Worm (Caenorhabditis elegans) whole organism, L1 larva: Measurements from ENCODE around the gene R102.4.

ENCODE experiments used
- C04F5.9 ChIP-seq: sonication (generic microtip); optimal IDR thresholded peaks from 2 replicates; lab custom pipeline; 2016; ENCODE audit warnings: missing genetic modification characterization, missing compliant biosample characterization
- alr-1 ChIP-seq: fragments of 200-800 bp; sonication (Bioruptor generic); optimal IDR thresholded peaks from 2 replicates; lab custom pipeline; 2018; ENCODE audit warnings: borderline replicate concordance, mild to moderate bottlenecking, missing genetic modification characterization, missing compliant biosample characterization
- ama-1 ChIP-seq: fragments of 150-350 bp; optimal IDR thresholded peaks from 2 replicates; lab custom pipeline; 2014
- ceh-63 ChIP-seq: fragments of 200-800 bp; sonication (Bioruptor generic); optimal IDR thresholded peaks from 2 replicates; lab custom pipeline; 2018; ENCODE audit warnings: mild to moderate bottlenecking, missing genetic modification characterization, missing compliant biosample characterization
- ceh-82 ChIP-seq, 3 experiments: fragments of 150-350 bp in 1 of 3; sonication (generic microtip) in 2 of 3; optimal IDR thresholded peaks; 2 replicates each; lab custom pipeline; 2014 to 2017; ENCODE audit warnings: missing biosample characterization in 3 of 3, missing genetic modification characterization in 3 of 3
- ces-1 ChIP-seq: fragments of 150-350 bp; optimal IDR thresholded peaks from 2 replicates; lab custom pipeline; 2014; ENCODE audit warnings: missing biosample characterization, missing genetic modification reagents, missing genetic modification characterization
- dpl-1 ChIP-seq, 3 experiments: fragments of 150-350 bp in 2 of 3; sonication (generic microtip) in 1 of 3; optimal IDR thresholded peaks; 2 replicates each; lab custom pipeline; 2014 to 2017; ENCODE audit warnings: missing biosample characterization in 3 of 3, missing genetic modification characterization in 3 of 3, missing genetic modification reagents in 3 of 3
- egl-13 ChIP-seq: sonication (generic microtip); optimal IDR thresholded peaks from 2 replicates; lab custom pipeline; 2016; ENCODE audit warnings: missing genotype, missing genetic modification reagents, missing genetic modification characterization, missing compliant biosample characterization
- elt-3 ChIP-seq, 6 experiments: fragments of 150-350 bp in 1 of 6; sonication (generic microtip); optimal IDR thresholded peaks; 2 replicates each; lab custom pipeline; 2017 to 2018; ENCODE audit warnings: missing biosample characterization in 6 of 6, missing genetic modification characterization in 6 of 6, inconsistent platforms in 1 of 6
- ets-5 ChIP-seq: fragments of 200-800 bp; sonication (Bioruptor generic); IDR thresholded peaks from 2 replicates; pipeline ENCODE4 v1.3.6; 2022; ENCODE audit warnings: missing genetic modification characterization, missing compliant biosample characterization
- fkh-8 ChIP-seq: sonication (generic microtip); optimal IDR thresholded peaks from 2 replicates; lab custom pipeline; 2016; ENCODE audit warnings: mild to moderate bottlenecking, missing genetic modification characterization, missing compliant biosample characterization
- fos-1 ChIP-seq: fragments of 150-350 bp; optimal IDR thresholded peaks from 2 replicates; lab custom pipeline; 2014; ENCODE audit warnings: missing biosample characterization, missing genetic modification characterization
- grh-1 ChIP-seq: fragments of 200-800 bp; sonication (Bioruptor generic); IDR thresholded peaks from 2 replicates; pipeline ENCODE4 v1.3.6; 2022; ENCODE audit warnings: missing genetic modification reagents, missing genetic modification characterization, missing compliant biosample characterization
- hpl-2 ChIP-seq: fragments of 150-350 bp; optimal IDR thresholded peaks from 2 replicates; lab custom pipeline; 2014; ENCODE audit warnings: missing biosample characterization, missing genetic modification reagents, missing genetic modification characterization
- irx-1 ChIP-seq: sonication (generic microtip); optimal IDR thresholded peaks from 2 replicates; lab custom pipeline; 2016; ENCODE audit warnings: missing genetic modification characterization, missing compliant biosample characterization
- isw-1 ChIP-seq: fragments of 200-800 bp; sonication (Bioruptor generic); IDR thresholded peaks from 2 replicates; pipeline ENCODE4 v1.3.6; 2022; ENCODE audit warnings: missing genetic modification characterization, missing compliant biosample characterization
- jun-1 ChIP-seq: fragments of 150-350 bp; optimal IDR thresholded peaks from 2 replicates; lab custom pipeline; 2014; ENCODE audit warnings: missing biosample characterization, missing genetic modification reagents, missing genetic modification characterization
- lin-13 ChIP-seq: fragments of 150-350 bp; optimal IDR thresholded peaks from 2 replicates; lab custom pipeline; 2014; ENCODE audit warnings: missing biosample characterization, missing genetic modification reagents, missing genetic modification characterization
- lin-14 ChIP-seq: fragments of 200-800 bp; sonication (Bioruptor generic); optimal IDR thresholded peaks from 2 replicates; lab custom pipeline; 2018; ENCODE audit warnings: mild to moderate bottlenecking, missing genetic modification characterization, moderate library complexity, missing compliant biosample characterization
- lin-15B ChIP-seq: fragments of 150-350 bp; sonication (generic microtip); optimal IDR thresholded peaks from 3 replicates; lab custom pipeline; 2014; ENCODE audit warnings: missing biosample characterization, missing genetic modification characterization
- lin-39 ChIP-seq: fragments of 150-350 bp; optimal IDR thresholded peaks from 2 replicates; lab custom pipeline; 2014; ENCODE audit warnings: missing biosample characterization, missing genetic modification reagents, missing genetic modification characterization
- lir-3 ChIP-seq: sonication (generic microtip); optimal IDR thresholded peaks from 2 replicates; lab custom pipeline; 2016; ENCODE audit warnings: mild to moderate bottlenecking, missing genetic modification characterization, moderate library complexity, missing compliant biosample characterization; ENCODE audit not compliant: poor library complexity
- lsy-2 ChIP-seq, 2 experiments: fragments of 150-350 bp; optimal IDR thresholded peaks; 2 replicates each; lab custom pipeline; 2014; ENCODE audit warnings: missing biosample characterization in 2 of 2, missing genetic modification characterization in 2 of 2
- mdl-1 ChIP-seq, 2 experiments: fragments of 150-350 bp; optimal IDR thresholded peaks; 2 replicates each; lab custom pipeline; 2014 to 2017; ENCODE audit warnings: missing biosample characterization in 2 of 2, missing genetic modification characterization in 2 of 2, inconsistent platforms in 1 of 2
- mep-1 ChIP-seq: fragments of 150-350 bp; optimal IDR thresholded peaks from 2 replicates; lab custom pipeline; 2014; ENCODE audit warnings: missing biosample characterization, missing genetic modification characterization
- nhr-12 ChIP-seq: sonication (generic microtip); optimal IDR thresholded peaks from 2 replicates; lab custom pipeline; 2017; ENCODE audit warnings: missing biosample characterization, missing genetic modification characterization
- nhr-19 ChIP-seq: fragments of 200-800 bp; sonication (Bioruptor generic); conservative IDR thresholded peaks from 2 replicates; pipeline ENCODE4 v1.3.6; 2022; ENCODE audit warnings: missing genetic modification characterization, missing compliant biosample characterization
- nhr-20 ChIP-seq: sonication (generic microtip); optimal IDR thresholded peaks from 2 replicates; lab custom pipeline; 2016; ENCODE audit warnings: mild to moderate bottlenecking, missing genetic modification characterization, missing compliant biosample characterization
- nhr-237 ChIP-seq: fragments of 150-350 bp; optimal IDR thresholded peaks from 2 replicates; lab custom pipeline; 2014; ENCODE audit warnings: missing biosample characterization, missing genetic modification characterization
- nhr-28 ChIP-seq: fragments of 150-350 bp; optimal IDR thresholded peaks from 2 replicates; lab custom pipeline; 2014; ENCODE audit warnings: missing biosample characterization, missing genetic modification characterization
- nhr-47 ChIP-seq: sonication (generic microtip); optimal IDR thresholded peaks from 2 replicates; lab custom pipeline; 2016; ENCODE audit warnings: mild to moderate bottlenecking, missing genetic modification characterization, moderate library complexity, missing compliant biosample characterization
- nhr-71 ChIP-seq: sonication (generic microtip); optimal IDR thresholded peaks from 2 replicates; lab custom pipeline; 2016; ENCODE audit warnings: mild to moderate bottlenecking, missing genetic modification characterization, moderate library complexity, missing compliant biosample characterization
- nhr-76 ChIP-seq: sonication (generic microtip); optimal IDR thresholded peaks from 2 replicates; lab custom pipeline; 2017; ENCODE audit warnings: missing biosample characterization, missing genetic modification characterization
- nhr-77 ChIP-seq: fragments of 150-350 bp; optimal IDR thresholded peaks from 2 replicates; lab custom pipeline; 2014; ENCODE audit warnings: missing biosample characterization, missing genetic modification characterization
- nhr-85 ChIP-seq: sonication (generic microtip); peaks from one replicate; lab custom pipeline; 2016; ENCODE audit warnings: missing genetic modification characterization, inconsistent platforms, missing compliant biosample characterization
- nhr-90 ChIP-seq: sonication (generic microtip); optimal IDR thresholded peaks from 2 replicates; lab custom pipeline; 2016; ENCODE audit warnings: mild to moderate bottlenecking, missing genetic modification characterization, missing compliant biosample characterization; ENCODE audit not compliant: poor library complexity
- pag-3 ChIP-seq: sonication (generic microtip); optimal IDR thresholded peaks from 2 replicates; lab custom pipeline; 2017; ENCODE audit warnings: missing genetic modification characterization, mild to moderate bottlenecking, missing compliant biosample characterization, antibody characterized with exemption, borderline replicate concordance; ENCODE audit not compliant: insufficient read depth
- pax-3 ChIP-seq: fragments of 200-800 bp; sonication (Bioruptor generic); optimal IDR thresholded peaks from 2 replicates; lab custom pipeline; 2018; ENCODE audit warnings: mild to moderate bottlenecking, missing genetic modification characterization, moderate library complexity, missing compliant biosample characterization
- skn-1 ChIP-seq: fragments of 150-350 bp; optimal IDR thresholded peaks from 2 replicates; lab custom pipeline; 2014; ENCODE audit warnings: missing biosample characterization, missing genetic modification characterization
- snu-23 ChIP-seq: sonication (generic microtip); optimal IDR thresholded peaks from 2 replicates; lab custom pipeline; 2016; ENCODE audit warnings: missing genetic modification characterization, missing compliant biosample characterization
- sox-4 ChIP-seq: sonication (generic microtip); optimal IDR thresholded peaks from 2 replicates; lab custom pipeline; 2016; ENCODE audit warnings: missing genetic modification characterization, missing compliant biosample characterization
- sup-37 ChIP-seq: fragments of 200-800 bp; sonication (Bioruptor generic); optimal IDR thresholded peaks from 2 replicates; lab custom pipeline; 2018; ENCODE audit warnings: mild to moderate bottlenecking, missing genetic modification characterization, missing compliant biosample characterization
- tbx-2 ChIP-seq: sonication (generic microtip); optimal IDR thresholded peaks from 2 replicates; lab custom pipeline; 2016; ENCODE audit warnings: missing genetic modification characterization, missing compliant biosample characterization
- unc-130 ChIP-seq: fragments of 150-350 bp; optimal IDR thresholded peaks from 2 replicates; lab custom pipeline; 2017; ENCODE audit warnings: missing biosample characterization, missing genetic modification characterization, inconsistent platforms
- unc-30 ChIP-seq: sonication (generic microtip); optimal IDR thresholded peaks from 2 replicates; lab custom pipeline; 2017; ENCODE audit warnings: missing biosample characterization, missing genetic modification characterization
- vab-15 ChIP-seq: sonication (generic microtip); optimal IDR thresholded peaks from 2 replicates; lab custom pipeline; 2017; ENCODE audit warnings: missing genotype, mild to moderate bottlenecking, missing genetic modification characterization, missing compliant biosample characterization
- xbp-1 ChIP-seq: sonication (generic microtip); optimal IDR thresholded peaks from 2 replicates; lab custom pipeline; 2016; ENCODE audit warnings: missing genetic modification characterization, missing compliant biosample characterization
- zag-1 ChIP-seq: fragments of 150-350 bp; optimal IDR thresholded peaks from 2 replicates; lab custom pipeline; 2014; ENCODE audit warnings: missing biosample characterization, missing genetic modification characterization
- zip-4 ChIP-seq: fragments of 200-800 bp; sonication (Bioruptor generic); optimal IDR thresholded peaks from 2 replicates; lab custom pipeline; 2018; ENCODE audit warnings: mild to moderate bottlenecking, missing genetic modification characterization, moderate library complexity, missing compliant biosample characterization
- ztf-11 ChIP-seq, 2 experiments: sonication (generic microtip); optimal IDR thresholded peaks; 2 replicates each; lab custom pipeline; 2016 to 2017; ENCODE audit warnings: missing genetic modification characterization in 2 of 2, missing biosample characterization in 1 of 2, missing compliant biosample characterization in 1 of 2

Gene R102.4

ce11 chrIV:10697022-10697979 is 2.2 kb upstream of the R102.4 start, which contains the start of gene allo-1:
Gene allo-1, minus strand, starts transcription at chrIV:10697072.
- peak; percentile 29 for TF ChIP-seq pax-3 (tag; lab: Kevin White, UChicago)
- TF ChIP-seq ceh-63: no peak
- peak; percentile 97 for TF ChIP-seq lin-14
- no peak for TF ChIP-seq nhr-76 (tag; lab: Kevin White, UChicago)
- TF ChIP-seq alr-1 (tag; lab: Kevin White, UChicago): no peak
- TF ChIP-seq ceh-82 (tag; optimal IDR thresholded peaks at IDR 0.05; lab: Kevin White, UChicago): peak in 1 of 3 experiments; percentile 77
- TF ChIP-seq nhr-12: no peak
- peak; percentile 48 for TF ChIP-seq pag-3
- no peak for TF ChIP-seq C04F5.9 (tag; lab: Kevin White, UChicago)
- peak; percentile 75 for TF ChIP-seq snu-23 (GFP tag; lab: Kevin White, UChicago)
- TF ChIP-seq skn-1 (tag; lab: Kevin White, UChicago): peak; percentile 71
- TF ChIP-seq nhr-71 (tag; lab: Kevin White, UChicago): peak; percentile 87
- TF ChIP-seq nhr-90 (tag; lab: Kevin White, UChicago): peak; percentile 30
- TF ChIP-seq vab-15 (tag; lab: Kevin White, UChicago): no peak
- TF ChIP-seq zip-4 (GFP tag; lab: Kevin White, UChicago): peak; percentile 2
- TF ChIP-seq nhr-47 (tag; lab: Kevin White, UChicago): peak; percentile 53
- no peak for TF ChIP-seq zag-1 (tag; lab: Kevin White, UChicago)
- no peak for TF ChIP-seq unc-30 (tag; lab: Kevin White, UChicago)
- TF ChIP-seq ama-1 (lab: Kevin White, UChicago): no peak
- no peak for TF ChIP-seq ztf-11 (tag; optimal IDR thresholded peaks at IDR 0.05; lab: Kevin White, UChicago)
- TF ChIP-seq nhr-20 (tag; lab: Kevin White, UChicago): peak; percentile 86
- peak; percentile 94 for TF ChIP-seq nhr-85 (tag; lab: Kevin White, UChicago)
- TF ChIP-seq lin-15B: no peak
- peak; percentile 7; the same call in 1 of the 2 replicates for TF ChIP-seq isw-1 (GFP tag; lab: Robert Waterston, UW)
- TF ChIP-seq mep-1 (tag; lab: Kevin White, UChicago): peak; percentile 67
- TF ChIP-seq ces-1: no peak
- no peak for TF ChIP-seq nhr-28 (tag; lab: Kevin White, UChicago)
- TF ChIP-seq sup-37 (GFP tag; lab: Kevin White, UChicago): no peak
- TF ChIP-seq lir-3: peak; percentile 40
- peak; percentile 84 for TF ChIP-seq jun-1 (tag; lab: Kevin White, UChicago)
- TF ChIP-seq grh-1 (GFP tag; lab: Robert Waterston, UW): peak; percentile 37
- TF ChIP-seq irx-1 (tag; lab: Kevin White, UChicago): peak; percentile 22
- TF ChIP-seq ets-5 (GFP tag; lab: Robert Waterston, UW): no peak
- peak; percentile 68 for TF ChIP-seq fkh-8 (tag; lab: Kevin White, UChicago)
- no peak for TF ChIP-seq lin-39 (tag; lab: Kevin White, UChicago)
- TF ChIP-seq sox-4 (tag; lab: Kevin White, UChicago): no peak
- TF ChIP-seq hpl-2 (GFP tag; lab: Kevin White, UChicago): peak; percentile 52
- peak; percentile 32 for TF ChIP-seq nhr-77 (tag; lab: Kevin White, UChicago)
- no peak for TF ChIP-seq egl-13 (tag; lab: Kevin White, UChicago)
- TF ChIP-seq fos-1 (tag; lab: Kevin White, UChicago): peak; percentile 84
- TF ChIP-seq tbx-2: peak; percentile 33
- peak; percentile 82 to 88 (median 85) for TF ChIP-seq dpl-1 (GFP tag; optimal IDR thresholded peaks at IDR 0.05; lab: Kevin White, UChicago)
- peak; percentile 53 for TF ChIP-seq lin-13 (GFP tag; lab: Kevin White, UChicago)
- peak in 1 of 2 experiments; percentile 83 for TF ChIP-seq mdl-1 (tag; optimal IDR thresholded peaks at IDR 0.05; lab: Kevin White, UChicago)
- TF ChIP-seq nhr-19: peak; percentile 70
- peak in 2 of 6 experiments; percentile 46 to 77 for TF ChIP-seq elt-3 (tag; optimal IDR thresholded peaks at IDR 0.05; lab: Kevin White, UChicago)
- peak; percentile 46 for TF ChIP-seq xbp-1 (tag; lab: Kevin White, UChicago)
- no peak for TF ChIP-seq nhr-237 (tag; lab: Kevin White, UChicago)
- TF ChIP-seq lsy-2 (tag; optimal IDR thresholded peaks at IDR 0.05; lab: Kevin White, UChicago): peak; percentile 66 to 86
- peak; percentile 86 for TF ChIP-seq unc-130 (tag; lab: Kevin White, UChicago)
